Fruit fly (Drosophila melanogaster): Measurements from ENCODE around the gene Ugt36F1.

Gene Ugt36F1

DNA sequence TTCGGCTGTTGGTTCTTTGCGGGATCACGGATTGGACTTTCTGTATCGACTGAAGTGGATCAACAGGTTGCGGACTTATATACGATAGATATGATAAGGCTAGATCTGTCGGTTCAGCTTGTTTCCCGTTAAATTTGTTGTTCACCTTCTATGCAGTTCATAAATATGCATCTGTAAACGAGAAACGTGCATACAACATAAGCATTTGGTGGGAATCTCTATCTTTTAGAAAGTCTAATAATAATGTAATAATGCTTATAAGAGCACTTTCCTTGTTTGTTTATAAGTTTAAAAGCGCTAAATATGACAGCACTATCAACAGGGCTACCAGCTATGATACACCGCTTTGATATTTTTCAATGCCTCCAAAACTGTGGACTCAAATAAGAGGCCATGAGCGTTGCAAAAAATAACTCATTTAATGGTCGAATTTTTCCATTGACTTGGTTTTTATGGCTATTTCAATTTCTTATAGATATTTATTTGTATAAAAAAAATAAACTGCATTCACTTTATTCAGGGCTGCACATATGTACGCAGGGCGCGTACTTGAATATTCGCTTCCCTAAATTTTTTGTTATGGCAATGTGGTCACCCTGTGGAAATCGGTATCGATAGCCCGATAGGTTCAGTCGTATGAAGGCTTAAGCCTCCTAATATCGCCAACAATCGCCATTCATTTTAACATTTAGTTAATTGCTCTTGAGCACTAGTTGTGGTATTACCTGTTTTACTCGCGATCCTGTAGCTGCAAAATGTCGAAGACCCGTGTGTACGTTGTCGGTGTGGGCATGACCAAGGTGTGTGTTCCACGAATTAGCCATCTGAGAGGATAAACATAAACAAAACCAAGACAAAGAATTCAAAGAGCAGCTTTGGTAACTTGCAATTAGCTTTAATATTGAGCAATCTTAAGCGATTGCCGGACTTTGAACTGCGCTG lies 11.7 kb downstream of the Ugt36F1 start, which contains the start of the genes CG17597 and ScpX:
CG17597 (minus strand) TSS at position 567 of the 942 bp plus-strand sequence.
ScpX (plus strand) TSS at position 643 of the 942 bp plus-strand sequence.
- TF ChIP-seq CTCF (optimal IDR thresholded peaks at IDR 0.05) = no peak
- no peak for TF ChIP-seq CG8478 (optimal IDR thresholded peaks at IDR 0.05)

DNA sequence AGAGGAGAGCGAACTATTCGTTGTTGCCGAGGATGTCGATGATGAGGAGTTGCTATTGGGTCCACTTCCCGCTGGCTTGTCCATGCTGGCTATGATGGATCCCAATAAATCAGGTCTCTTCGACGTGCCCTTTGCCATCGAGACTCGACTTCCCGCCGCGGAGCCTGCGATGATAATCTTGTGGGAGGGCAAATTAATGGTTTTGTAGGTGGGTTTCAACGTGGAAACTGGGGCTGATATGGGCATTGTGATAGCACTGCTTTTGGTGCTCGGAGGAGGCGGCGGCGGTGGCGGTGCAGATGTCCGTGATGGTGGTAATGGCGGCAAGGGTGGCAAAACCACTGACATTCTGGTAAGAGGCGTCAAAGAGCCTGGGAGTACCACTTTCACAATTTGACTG lies 15.4 kb downstream of the Ugt36F1 start:
- TF ChIP-seq CG8478 (optimal IDR thresholded peaks at IDR 0.05) = no peak
- TF ChIP-seq CTCF (optimal IDR thresholded peaks at IDR 0.05) = no peak

DNA sequence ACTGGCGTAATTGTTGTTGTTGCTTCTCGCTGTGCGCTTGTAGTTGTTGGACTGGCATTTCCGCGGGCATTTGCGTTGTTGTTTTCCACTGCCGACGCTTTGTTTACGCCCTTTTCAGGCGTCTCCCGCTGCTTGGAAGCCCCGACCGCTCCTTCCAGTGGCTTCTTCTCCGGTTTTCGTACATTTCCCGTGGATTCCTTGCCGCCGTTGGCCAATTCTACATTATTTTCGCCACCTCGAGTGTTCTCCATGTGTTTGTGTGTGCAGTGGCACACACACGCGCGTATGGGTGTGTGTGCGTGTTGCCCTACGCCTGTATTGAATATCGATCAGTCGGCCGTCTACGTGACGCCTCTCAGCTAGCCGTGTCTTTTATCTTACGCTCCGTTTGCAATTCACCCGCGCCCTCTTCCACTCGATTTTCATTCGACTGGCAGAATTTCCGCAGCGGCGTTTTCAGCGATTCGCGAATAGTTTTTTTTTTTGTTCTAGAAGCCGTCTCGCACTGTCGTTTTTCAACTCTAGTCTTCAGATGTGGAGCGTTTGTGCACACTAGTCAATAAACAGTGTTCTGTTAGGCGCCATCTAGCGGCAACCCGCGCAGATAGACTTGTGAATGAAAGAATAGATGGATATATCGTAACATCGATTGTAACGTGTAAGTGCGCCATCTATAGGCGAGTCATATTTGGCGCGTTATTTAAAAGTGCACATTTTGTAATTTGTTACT lies 20.2 kb downstream of the Ugt36F1 start, which contains the start of gene CG10600:
CG10600 (minus strand) TSS at position 537 of the 730 bp plus-strand sequence.
- TF ChIP-seq CG8478 (optimal IDR thresholded peaks at IDR 0.05) (no peak), CTCF (optimal IDR thresholded peaks at IDR 0.05) (peak; percentile 99)

DNA sequence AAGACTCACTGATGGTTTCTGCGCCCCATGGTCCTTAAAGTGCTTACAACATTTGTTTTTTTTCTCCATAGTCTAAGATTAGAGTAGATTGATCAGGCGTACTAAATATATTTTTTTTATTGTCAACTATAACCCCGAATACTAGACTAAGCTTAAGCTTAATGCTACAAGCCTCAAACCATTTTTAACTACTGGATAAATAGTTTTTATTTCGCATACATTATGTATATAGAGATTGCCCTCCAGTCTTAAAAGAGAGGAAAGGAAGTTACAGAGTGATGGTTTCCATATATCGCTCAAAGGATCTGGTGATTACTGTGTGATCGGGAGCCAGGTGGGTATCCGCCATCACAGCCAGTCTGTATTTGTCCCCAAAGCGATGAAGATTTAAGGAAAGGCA lies 22.1 kb downstream of the Ugt36F1 start, which contains the start of gene CG31752:
CG31752 (minus strand) TSS at position 101 of the 400 bp plus-strand sequence.
- TF ChIP-seq CTCF (optimal IDR thresholded peaks at IDR 0.05) (no peak), CG8478 (optimal IDR thresholded peaks at IDR 0.05) (no peak)

DNA sequence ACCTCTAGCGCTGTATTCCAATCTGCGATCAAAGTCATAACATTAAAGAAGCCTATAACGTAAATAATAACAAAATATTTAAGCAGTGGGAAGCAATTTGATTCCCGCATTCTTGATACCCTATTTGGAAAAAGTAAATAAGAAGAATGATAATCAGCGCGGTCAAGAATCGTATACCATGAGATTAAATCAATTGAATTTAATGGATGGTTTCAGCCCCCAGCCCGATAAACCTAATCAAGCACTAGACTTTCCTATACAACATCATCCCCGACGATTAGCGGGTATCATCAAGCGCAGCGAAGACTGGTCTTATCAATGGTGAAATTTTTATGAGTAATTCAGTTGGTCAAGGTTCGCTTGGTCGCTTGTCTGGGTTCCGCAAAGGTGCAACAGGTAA lies 24.4 kb downstream of the Ugt36F1 start:
- no peak for TF ChIP-seq CG8478 (optimal IDR thresholded peaks at IDR 0.05)
- TF ChIP-seq CTCF (optimal IDR thresholded peaks at IDR 0.05) = no peak

DNA sequence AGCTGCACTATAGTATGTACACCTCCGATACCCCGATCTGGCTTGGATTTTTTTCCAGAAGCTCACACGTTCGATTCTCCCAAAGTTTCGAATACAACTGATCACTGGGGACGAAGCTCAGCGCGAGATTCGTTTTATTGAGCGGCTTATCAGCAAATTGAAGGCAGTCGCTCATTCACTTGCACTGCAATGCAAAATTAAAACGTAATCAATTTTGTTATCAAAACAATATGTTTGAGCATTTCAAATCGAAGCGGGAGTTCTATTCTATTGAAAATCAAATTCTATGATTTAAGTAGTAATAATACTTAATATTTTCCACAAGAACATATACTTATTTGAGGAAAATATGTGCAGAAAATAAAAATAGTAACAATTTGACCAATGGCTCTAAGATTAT lies 25.3 kb downstream of the Ugt36F1 start, which contains the start of gene CG33120:
CG33120 (minus strand) TSS at position 101 of the 400 bp plus-strand sequence.
- TF ChIP-seq CTCF (optimal IDR thresholded peaks at IDR 0.05) = no peak
- TF ChIP-seq CG8478 (optimal IDR thresholded peaks at IDR 0.05) = no peak

DNA sequence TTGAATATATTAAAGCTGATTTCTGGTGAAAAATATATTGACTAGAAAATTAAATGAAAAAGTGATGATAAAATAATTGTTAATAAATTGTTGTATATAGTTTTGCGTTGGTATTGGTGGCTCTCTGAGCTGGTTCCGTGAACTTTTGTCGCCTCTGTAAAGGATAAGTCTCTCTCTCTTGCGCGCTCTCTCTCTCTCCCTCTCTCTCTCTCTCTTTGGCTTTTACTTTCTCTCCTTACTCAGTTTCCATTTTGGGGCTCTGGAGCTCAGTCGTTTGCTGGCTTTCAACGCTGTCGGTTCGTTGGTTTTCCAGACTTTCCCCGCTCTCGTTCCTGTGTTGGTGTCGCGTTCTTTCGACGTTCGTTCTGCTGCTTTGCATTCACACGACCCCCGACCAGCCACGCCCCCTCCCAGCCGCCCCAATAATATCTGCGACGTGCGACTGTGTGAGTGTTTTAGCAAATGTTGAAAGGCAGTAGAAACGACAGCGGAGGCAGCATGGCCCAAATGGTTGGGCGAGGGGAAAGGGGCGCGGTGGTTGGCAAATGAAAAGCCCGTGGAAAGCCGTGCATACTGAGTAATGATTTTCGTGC lies 25.9 kb downstream of the Ugt36F1 start, which contains the start of gene CG17321:
CG17321 (plus strand) TSS at position 268 of the 593 bp plus-strand sequence.
- no peak for TF ChIP-seq CG8478 (optimal IDR thresholded peaks at IDR 0.05)
- TF ChIP-seq CTCF (optimal IDR thresholded peaks at IDR 0.05) = no peak

DNA sequence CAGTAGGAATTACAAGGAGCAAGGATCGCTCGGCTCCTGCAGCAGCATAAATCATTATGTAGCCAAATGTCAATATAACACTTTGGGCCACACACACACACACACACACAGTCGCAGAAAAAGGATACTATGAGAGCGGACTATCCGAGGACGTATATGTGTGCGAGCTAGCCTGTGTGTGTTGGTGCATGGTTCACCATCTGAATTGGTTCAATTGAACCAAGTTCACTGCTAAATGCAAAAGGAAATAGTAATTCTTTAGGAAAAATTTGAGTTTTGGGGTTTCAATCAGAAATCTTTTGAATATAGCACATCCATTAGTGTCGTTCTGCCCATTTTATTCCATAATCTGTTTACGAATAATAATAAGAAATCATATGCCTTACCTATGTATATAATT lies 27.0 kb downstream of the Ugt36F1 start:
- TF ChIP-seq CG8478 (optimal IDR thresholded peaks at IDR 0.05) = no peak
- TF ChIP-seq CTCF (optimal IDR thresholded peaks at IDR 0.05) = no peak

DNA sequence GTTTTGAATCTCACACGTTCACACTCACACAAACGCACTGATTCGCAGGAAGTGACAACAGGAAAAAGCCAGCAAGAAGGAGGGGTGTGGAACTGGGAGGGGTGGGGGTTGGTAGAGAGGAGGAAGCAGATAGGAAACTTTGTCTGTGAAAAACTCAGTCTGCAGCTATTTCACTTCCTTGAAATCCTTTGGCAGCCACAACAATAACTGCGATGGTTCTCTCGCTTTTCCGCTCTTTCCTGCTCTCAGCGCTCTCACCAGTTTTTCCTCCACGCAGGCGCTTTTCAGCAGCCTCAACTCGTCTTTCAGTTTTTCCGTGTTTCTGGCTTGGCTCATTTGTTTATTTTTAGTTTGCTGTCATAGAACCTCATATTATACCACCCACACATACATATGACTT lies 27.7 kb downstream of the Ugt36F1 start:
- TF ChIP-seq CTCF (optimal IDR thresholded peaks at IDR 0.05) = no peak
- no peak for TF ChIP-seq CG8478 (optimal IDR thresholded peaks at IDR 0.05)

DNA sequence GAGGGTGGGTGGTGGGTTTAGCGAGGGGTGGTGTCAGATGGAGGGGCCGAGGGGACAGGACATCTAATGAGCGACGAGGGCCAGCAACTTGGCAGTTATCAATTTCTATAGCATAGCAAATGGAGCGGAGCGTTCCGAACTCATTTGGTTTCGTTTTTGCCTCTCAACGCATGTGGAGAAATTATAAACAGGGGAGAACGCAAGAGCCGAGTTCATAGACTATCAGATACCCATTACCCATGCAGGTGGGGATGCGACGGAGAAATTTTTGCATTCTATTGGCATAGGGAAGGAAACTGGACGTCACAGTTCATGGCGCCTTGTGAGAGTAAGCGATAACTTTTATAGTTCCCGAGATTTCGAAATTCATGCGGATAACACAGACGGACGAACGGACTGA lies 33.1 kb downstream of the Ugt36F1 start:
- TF ChIP-seq CTCF (optimal IDR thresholded peaks at IDR 0.05) = no peak
- TF ChIP-seq CG8478 (optimal IDR thresholded peaks at IDR 0.05) = no peak

DNA sequence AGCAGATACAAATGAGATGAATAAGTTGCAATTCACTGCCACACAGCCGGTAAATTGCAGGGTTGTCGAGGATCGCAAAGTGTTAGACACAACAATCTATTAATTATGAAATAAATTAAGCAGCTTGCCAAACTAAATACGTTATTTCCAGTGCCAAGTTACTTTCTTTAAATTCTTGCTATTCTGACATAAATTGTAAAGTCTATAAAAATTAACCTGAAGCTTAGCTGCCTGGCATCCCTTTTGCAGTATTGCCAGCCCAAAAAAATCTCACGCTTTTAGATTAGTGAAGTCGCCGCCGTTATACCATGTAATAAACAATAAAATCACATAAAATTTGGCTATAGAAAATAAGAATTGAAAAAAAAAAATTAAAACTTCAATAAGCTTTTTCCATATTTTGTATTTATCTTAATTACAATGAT lies 38.5 kb downstream of the Ugt36F1 start:
- TF ChIP-seq CTCF (optimal IDR thresholded peaks at IDR 0.05) (no peak), CG8478 (optimal IDR thresholded peaks at IDR 0.05) (no peak)

DNA sequence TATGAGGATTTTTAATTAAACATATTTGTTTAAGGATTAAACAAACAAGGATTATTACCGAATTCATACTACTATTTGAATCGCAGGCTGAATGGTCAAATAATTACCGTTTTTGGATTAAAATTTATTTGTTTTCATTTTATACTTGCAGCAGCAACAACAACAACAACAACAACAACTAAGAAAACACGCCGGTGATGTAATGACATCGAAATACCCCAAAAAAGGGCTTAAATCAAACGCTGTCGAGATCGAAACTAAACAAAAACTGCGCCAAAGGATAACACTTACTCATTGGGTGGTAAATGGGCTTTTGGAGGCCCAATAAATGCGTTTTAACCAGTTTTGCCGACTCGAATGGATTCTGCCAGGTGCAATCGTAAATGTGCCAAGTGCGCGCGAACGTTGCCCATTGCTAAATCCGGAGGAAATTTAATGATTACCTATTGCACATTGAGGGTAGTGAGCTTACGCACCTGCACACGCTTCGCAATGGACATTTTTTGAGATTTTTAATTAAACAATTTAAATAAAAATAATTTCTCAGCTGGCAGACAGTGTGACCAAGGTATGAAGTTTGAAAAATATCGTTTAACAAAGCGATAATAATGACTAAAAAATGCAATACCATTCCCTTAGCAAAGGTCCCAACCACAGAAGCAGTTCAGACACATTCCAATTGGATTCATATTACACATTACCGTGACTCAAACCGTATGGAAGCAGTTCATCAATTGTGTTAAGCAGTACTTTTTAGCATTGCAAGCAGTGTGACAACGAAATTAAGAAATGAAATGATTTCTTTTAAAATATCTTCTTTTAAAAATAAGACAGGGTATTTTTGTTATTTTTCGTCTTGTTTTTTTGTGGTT lies 39.8 kb downstream of the Ugt36F1 start, which contains the start of the genes CG10602 and mRpL13:
CG10602 (minus strand) TSS at position 588 of the 872 bp plus-strand sequence.
mRpL13 (minus strand) TSS at position 588 of the 872 bp plus-strand sequence.
- TF ChIP-seq CTCF (optimal IDR thresholded peaks at IDR 0.05) (peak; percentile 58 to 80), CG8478 (optimal IDR thresholded peaks at IDR 0.05) (no peak)

DNA sequence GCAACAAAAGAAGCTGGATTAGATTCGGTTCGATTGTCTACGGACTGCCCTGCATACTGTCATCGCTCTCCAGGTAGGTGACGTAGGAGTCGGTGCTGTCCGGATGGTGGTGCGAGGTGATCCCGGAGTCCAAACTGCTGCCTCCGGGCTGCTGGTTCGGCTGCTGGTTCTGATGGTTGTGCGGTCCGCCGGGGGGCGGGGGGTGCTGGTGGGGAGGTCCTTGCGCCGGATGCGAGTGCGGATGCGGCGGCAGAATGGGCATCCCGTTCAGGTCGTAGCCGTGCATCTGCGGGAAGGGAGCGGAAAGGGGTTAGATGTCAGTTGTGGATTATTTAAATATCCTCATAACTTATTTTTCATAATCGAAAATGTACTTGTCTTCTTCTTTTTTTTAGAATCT lies 41.8 kb downstream of the Ugt36F1 start:
- TF ChIP-seq CTCF (optimal IDR thresholded peaks at IDR 0.05) (no peak), CG8478 (optimal IDR thresholded peaks at IDR 0.05) (no peak)

DNA sequence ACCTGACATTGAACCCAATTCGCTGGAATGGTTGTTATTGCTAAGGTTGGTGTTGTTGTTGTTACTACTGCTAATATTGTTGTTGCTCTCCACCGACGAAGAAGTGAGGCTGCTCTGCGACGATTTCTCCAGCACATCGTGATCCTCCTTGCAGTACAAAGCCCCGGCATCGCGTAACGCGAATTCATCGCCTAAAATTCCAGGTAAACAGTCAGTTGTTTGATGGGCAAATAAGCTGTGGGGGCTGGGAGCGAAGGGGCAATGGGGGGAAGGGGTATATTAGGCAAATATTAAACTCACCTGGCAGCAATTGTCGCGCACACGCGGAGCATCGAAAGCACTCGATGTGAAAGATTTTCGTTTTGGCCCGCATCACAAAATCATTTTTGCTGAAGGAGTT lies 44.9 kb downstream of the Ugt36F1 start:
- TF ChIP-seq CTCF (optimal IDR thresholded peaks at IDR 0.05) (no peak), CG8478 (optimal IDR thresholded peaks at IDR 0.05) (no peak)

All from S2 (cell line).